Fruit fly (Drosophila melanogaster) whole organism, embryonic: ENCODE data around the gene Nlg4.

Source experiments
- Awh ChIP-seq: fragments of 200-800 bp; sonication (Bioruptor generic); IDR thresholded peaks from 2 replicates; pipeline ENCODE4, ENCODE4 v1.3.6; 2022; ENCODE audit warnings: missing biosample characterization, missing genetic modification characterization
- BEAF-32 ChIP-seq: fragments of 200-800 bp; sonication (Bioruptor generic); optimal IDR thresholded peaks from 3 replicates; lab custom pipeline; 2017; ENCODE audit warnings: missing biosample characterization, missing genetic modification characterization, mild to moderate bottlenecking, moderate library complexity, missing genetic modification reagents
- CG10147 ChIP-seq: fragments of 200-800 bp; sonication (Bioruptor generic); optimal IDR thresholded peaks from 2 replicates; lab custom pipeline; 2019; ENCODE audit warnings: missing biosample characterization, mild to moderate bottlenecking, missing genetic modification characterization, moderate library complexity
- CG12659 ChIP-seq: fragments of 200-800 bp; sonication (Bioruptor generic); optimal IDR thresholded peaks from 3 replicates; lab custom pipeline; 2017; ENCODE audit warnings: mild to moderate bottlenecking, missing biosample characterization, missing genetic modification reagents, missing genetic modification characterization
- CG12744 ChIP-seq: fragments of 200-800 bp; sonication (Bioruptor generic); optimal IDR thresholded peaks from 2 replicates; lab custom pipeline; 2016; ENCODE audit warnings: missing biosample characterization, missing genetic modification characterization
- CG14014 ChIP-seq: fragments of 200-800 bp; sonication (Bioruptor generic); IDR thresholded peaks from 2 replicates; pipeline ENCODE4 v1.3.6; 2022; ENCODE audit warnings: missing biosample characterization, missing genetic modification characterization
- CG14441 ChIP-seq: fragments of 200-800 bp; sonication (Bioruptor generic); IDR thresholded peaks from 2 replicates; pipeline ENCODE4 v1.3.6; 2022; ENCODE audit warnings: missing biosample characterization, missing genetic modification characterization
- CG14860 ChIP-seq: fragments of 200-800 bp; sonication (Bioruptor generic); IDR thresholded peaks from 3 replicates; pipeline ENCODE4 v1.3.6; 2022; ENCODE audit warnings: missing biosample characterization, missing genetic modification characterization; ENCODE audit not compliant: partially characterized antibody
- CG16779 ChIP-seq: fragments of 200-800 bp; sonication (Bioruptor generic); IDR thresholded peaks from 2 replicates; pipeline ENCODE4 v1.3.6; 2022; ENCODE audit warnings: missing biosample characterization, missing genetic modification characterization
- CG18262 ChIP-seq: fragments of 200-800 bp; optimal IDR thresholded peaks from 3 replicates; lab custom pipeline; 2019; ENCODE audit warnings: missing biosample characterization, mild to moderate bottlenecking, missing genetic modification characterization, moderate library complexity
- CG18619 ChIP-seq: fragments of 200-800 bp; sonication (Bioruptor generic); optimal IDR thresholded peaks from 3 replicates; lab custom pipeline; 2017; ENCODE audit warnings: missing biosample characterization, mild to moderate bottlenecking, missing genetic modification characterization
- CG2120 ChIP-seq: fragments of 200-800 bp; sonication (Bioruptor generic); optimal IDR thresholded peaks from 3 replicates; lab custom pipeline; 2016; ENCODE audit warnings: missing biosample characterization, missing genetic modification characterization
- CG2199 ChIP-seq: fragments of 200-800 bp; sonication (Bioruptor generic); IDR thresholded peaks from 3 replicates; pipeline ENCODE4 v1.3.6; 2022; ENCODE audit warnings: missing biosample characterization, missing genetic modification characterization
- CG3726 ChIP-seq: fragments of 200-800 bp; sonication (Bioruptor generic); IDR thresholded peaks from 3 replicates; pipeline ENCODE4, ENCODE4 v1.3.6; 2022; ENCODE audit warnings: missing biosample characterization, missing genetic modification characterization
- CG4424 ChIP-seq: fragments of 200-800 bp; sonication (Bioruptor generic); optimal IDR thresholded peaks from 3 replicates; lab custom pipeline; 2016; ENCODE audit warnings: missing biosample characterization, missing genetic modification characterization
- CG7271 ChIP-seq: fragments of 200-800 bp; sonication (Bioruptor generic); optimal IDR thresholded peaks from 2 replicates; lab custom pipeline; 2018; ENCODE audit warnings: missing biosample characterization, mild to moderate bottlenecking, missing genetic modification characterization, moderate library complexity
- CG8388 ChIP-seq: fragments of 200-800 bp; sonication (Bioruptor generic); optimal IDR thresholded peaks from 2 replicates; lab custom pipeline; 2019; ENCODE audit warnings: missing biosample characterization, mild to moderate bottlenecking, missing genetic modification characterization, moderate library complexity
- CG8944 ChIP-seq: fragments of 200-800 bp; sonication (Bioruptor generic); optimal IDR thresholded peaks from 3 replicates; lab custom pipeline; 2016; ENCODE audit warnings: missing biosample characterization, missing genetic modification characterization
- CrebB ChIP-seq: fragments of 200-800 bp; sonication (Bioruptor generic); optimal IDR thresholded peaks from 3 replicates; lab custom pipeline; 2018; ENCODE audit warnings: missing biosample characterization, mild to moderate bottlenecking, missing genetic modification characterization
- H15 ChIP-seq: fragments of 200-800 bp; sonication (Bioruptor generic); IDR thresholded peaks from 3 replicates; pipeline ENCODE4 v1.3.6; 2022; ENCODE audit warnings: missing biosample characterization, missing genetic modification characterization
- Hey ChIP-seq: fragments of 200-800 bp; sonication (Bioruptor generic); optimal IDR thresholded peaks from 3 replicates; lab custom pipeline; 2018; ENCODE audit warnings: missing biosample characterization, mild to moderate bottlenecking, missing genetic modification characterization
- Hr39 ChIP-seq: fragments of >200 bp; optimal IDR thresholded peaks from 2 replicates; lab custom pipeline; 2017
- Jarid2 ChIP-seq: fragments of 200-800 bp; sonication (Bioruptor generic); optimal IDR thresholded peaks from 3 replicates; lab custom pipeline; 2017; ENCODE audit warnings: mild to moderate bottlenecking, missing biosample characterization, missing genetic modification reagents, missing genetic modification characterization
- Lim3 ChIP-seq: fragments of 200-800 bp; sonication (Bioruptor generic); IDR thresholded peaks from 2 replicates; pipeline ENCODE4 v1.3.6; 2022; ENCODE audit warnings: missing biosample characterization, missing genetic modification characterization
- Meics ChIP-seq: fragments of 200-800 bp; sonication (Bioruptor generic); optimal IDR thresholded peaks from 2 replicates; lab custom pipeline; 2017; ENCODE audit warnings: missing biosample characterization, mild to moderate bottlenecking, missing genetic modification characterization
- Myb ChIP-seq: fragments of 200-800 bp; sonication (Bioruptor generic); optimal IDR thresholded peaks from 2 replicates; lab custom pipeline; 2016; ENCODE audit warnings: missing biosample characterization, missing genetic modification characterization
- PHDP ChIP-seq: fragments of 200-800 bp; sonication (Bioruptor generic); optimal IDR thresholded peaks from 3 replicates; lab custom pipeline; 2018; ENCODE audit warnings: missing biosample characterization, mild to moderate bottlenecking, missing genetic modification characterization, moderate library complexity
- Poxn ChIP-seq: fragments of 200-800 bp; sonication (Bioruptor generic); IDR thresholded peaks from 2 replicates; pipeline ENCODE4 v1.3.6; 2022; ENCODE audit warnings: missing biosample characterization, missing genetic modification characterization
- Sry-β ChIP-seq: fragments of 200-800 bp; sonication (Bioruptor generic); optimal IDR thresholded peaks from 2 replicates; lab custom pipeline; 2018; ENCODE audit warnings: missing biosample characterization, mild to moderate bottlenecking, missing genetic modification characterization, moderate library complexity
- Sry-δ ChIP-seq: fragments of 200-800 bp; sonication (Bioruptor generic); optimal IDR thresholded peaks from 2 replicates; lab custom pipeline; 2016; ENCODE audit warnings: missing biosample characterization, missing genetic modification characterization
- al ChIP-seq: fragments of 200-800 bp; sonication (Bioruptor generic); IDR thresholded peaks from 2 replicates; pipeline ENCODE4 v1.3.6; 2022; ENCODE audit warnings: missing biosample characterization, missing genetic modification characterization
- ato ChIP-seq: fragments of 200-800 bp; sonication (Bioruptor generic); IDR thresholded peaks from 2 replicates; pipeline ENCODE4 v1.3.6; 2022; ENCODE audit warnings: missing biosample characterization, missing genetic modification characterization; ENCODE audit not compliant: partially characterized antibody
- bigmax ChIP-seq: fragments of 200-800 bp; sonication (Bioruptor generic); optimal IDR thresholded peaks from 2 replicates; lab custom pipeline; 2018; ENCODE audit warnings: missing biosample characterization, mild to moderate bottlenecking, missing genetic modification characterization
- chn ChIP-seq: fragments of 200-800 bp; sonication (Bioruptor generic); optimal IDR thresholded peaks from 2 replicates; lab custom pipeline; 2016; ENCODE audit warnings: missing biosample characterization, missing genetic modification characterization
- ci ChIP-seq: fragments of 200-800 bp; sonication (Bioruptor generic); IDR thresholded peaks from 3 replicates; pipeline ENCODE4 v1.3.6; 2022; ENCODE audit warnings: missing biosample characterization, missing genetic modification characterization
- corto ChIP-seq: fragments of 200-800 bp; sonication (Bioruptor generic); optimal IDR thresholded peaks from 2 replicates; lab custom pipeline; 2016; ENCODE audit warnings: missing biosample characterization, mild to moderate bottlenecking, missing genetic modification characterization, moderate library complexity
- gfzf ChIP-seq: fragments of 200-800 bp; sonication (Bioruptor generic); optimal IDR thresholded peaks from 2 replicates; lab custom pipeline; 2016; ENCODE audit warnings: missing biosample characterization, mild to moderate bottlenecking, missing genetic modification characterization, moderate library complexity
- ind ChIP-seq: fragments of 200-800 bp; sonication (Bioruptor generic); optimal IDR thresholded peaks from 3 replicates; lab custom pipeline; 2016; ENCODE audit warnings: missing biosample characterization, missing genetic modification characterization
- lmd ChIP-seq: fragments of 200-800 bp; sonication (Bioruptor generic); IDR thresholded peaks from 2 replicates; pipeline ENCODE4 v1.3.6; 2022; ENCODE audit warnings: missing biosample characterization, missing genetic modification characterization
- lola ChIP-seq, 3 experiments: fragments of >200 bp in 2 of 3; fragments of 200-800 bp in 1 of 3; sonication (Bioruptor generic) in 1 of 3; optimal IDR thresholded peaks; 2 replicates each; lab custom pipeline; 2017 to 2019; ENCODE audit warnings: missing biosample characterization in 3 of 3, missing genetic modification characterization in 3 of 3, mild to moderate bottlenecking in 1 of 3, moderate library complexity in 1 of 3
- nau ChIP-seq: fragments of 200-800 bp; sonication (Bioruptor generic); optimal IDR thresholded peaks from 3 replicates; lab custom pipeline; 2017; ENCODE audit warnings: missing biosample characterization, mild to moderate bottlenecking, missing genetic modification characterization, missing genetic modification reagents
- pho ChIP-seq: fragments of 200-800 bp; sonication (Bioruptor generic); optimal IDR thresholded peaks from 2 replicates; lab custom pipeline; 2016; ENCODE audit warnings: missing biosample characterization, missing genetic modification characterization
- prd ChIP-seq, 3 experiments: fragments of >200 bp in 2 of 3; fragments of 200-800 bp in 1 of 3; sonication (Bioruptor generic) in 1 of 3; optimal IDR thresholded peaks in 2 of 3; IDR thresholded peaks in 1 of 3; 2 replicates in 2 of 3; 3 replicates in 1 of 3; pipeline versions ENCODE4 v1.3.6 to Lab custom; 2017 to 2022; ENCODE audit warnings: missing biosample characterization in 1 of 3, missing genetic modification characterization in 1 of 3
- repo ChIP-seq: fragments of 200-800 bp; sonication (Bioruptor generic); optimal IDR thresholded peaks from 2 replicates; lab custom pipeline; 2016; ENCODE audit warnings: missing biosample characterization, missing genetic modification characterization
- sisA ChIP-seq: fragments of 200-800 bp; sonication (Bioruptor generic); IDR thresholded peaks from 2 replicates; pipeline ENCODE4 v1.3.6; 2022; ENCODE audit warnings: missing biosample characterization, missing genetic modification characterization
- sr ChIP-seq: fragments of 200-800 bp; sonication (Bioruptor generic); IDR thresholded peaks from 3 replicates; pipeline ENCODE4 v1.3.6; 2022; ENCODE audit warnings: missing biosample characterization, missing genetic modification characterization
- tin ChIP-seq: fragments of 200-800 bp; sonication (Bioruptor generic); optimal IDR thresholded peaks from 3 replicates; lab custom pipeline; 2016; ENCODE audit warnings: missing biosample characterization, missing genetic modification characterization
- toy ChIP-seq: fragments of 200-800 bp; sonication (Bioruptor generic); IDR thresholded peaks from 2 replicates; pipeline ENCODE4 v1.3.6; 2022; ENCODE audit warnings: missing biosample characterization, missing genetic modification characterization
- ttk ChIP-seq: fragments of 200-800 bp; sonication (Bioruptor generic); IDR thresholded peaks from 2 replicates; pipeline ENCODE4 v2.1.2; 2022; ENCODE audit warnings: missing biosample characterization, missing genetic modification characterization
- wdn ChIP-seq: fragments of 200-800 bp; sonication (Bioruptor generic); IDR thresholded peaks from 2 replicates; pipeline ENCODE4 v1.3.6; 2022; ENCODE audit warnings: missing biosample characterization, missing genetic modification characterization
- zen ChIP-seq: fragments of 200-800 bp; sonication (Bioruptor generic); optimal IDR thresholded peaks from 3 replicates; lab custom pipeline; 2018; ENCODE audit warnings: missing biosample characterization, mild to moderate bottlenecking, missing genetic modification characterization, moderate library complexity

Gene Nlg4

dm6 chr3R:20265239-20265846 lies 60.7 kb downstream of the Nlg4 start (continued):
- TF ChIP-seq PHDP, result no peak
- no peak for TF ChIP-seq CG14860 (GFP tag; lab: Robert Waterston, UW)
- no peak for TF ChIP-seq CrebB (tag; lab: Kevin White, UChicago)
- TF ChIP-seq Meics (GFP tag; lab: Kevin White, UChicago), result no peak
- TF ChIP-seq CG10147 (GFP tag; lab: Kevin White, UChicago), result peak; percentile 11
- TF ChIP-seq Sry-δ (GFP tag; lab: Kevin White, UChicago), result no peak
- no peak for TF ChIP-seq CG8944 (GFP tag; lab: Kevin White, UChicago)
- TF ChIP-seq BEAF-32 (GFP tag; lab: Kevin White, UChicago), result no peak
- no peak for TF ChIP-seq ci (GFP tag; lab: Robert Waterston, UW)
- no peak for TF ChIP-seq CG14014 (GFP tag; lab: Robert Waterston, UW)
- no peak for TF ChIP-seq Lim3
- no peak for TF ChIP-seq Myb
- TF ChIP-seq corto (GFP tag; lab: Kevin White, UChicago), result no peak
- peak; percentile 16 for TF ChIP-seq CG2120
- no peak for TF ChIP-seq tin (GFP tag; lab: Kevin White, UChicago)
- no peak for TF ChIP-seq CG2199 (GFP tag; lab: Robert Waterston, UW)
- no peak for TF ChIP-seq bigmax (GFP tag; lab: Kevin White, UChicago)
- no peak for TF ChIP-seq ato (GFP tag; lab: Robert Waterston, UW)
- no peak for TF ChIP-seq CG12744 (GFP tag; lab: Kevin White, UChicago)
- no peak for TF ChIP-seq ttk (GFP tag; lab: Robert Waterston, UW)
- TF ChIP-seq CG16779 (GFP tag; lab: Robert Waterston, UW), result no peak
- TF ChIP-seq CG8388 (GFP tag; lab: Kevin White, UChicago), result no peak
- no peak for TF ChIP-seq al (GFP tag; lab: Robert Waterston, UW)
- no peak for TF ChIP-seq sisA (GFP tag; lab: Robert Waterston, UW)
- no peak for TF ChIP-seq zen
- no peak for TF ChIP-seq CG4424
- TF ChIP-seq lmd (GFP tag; lab: Robert Waterston, UW), result peak; percentile 12; the same call in 1 of the 2 replicates
- no peak for TF ChIP-seq Poxn (GFP tag; lab: Robert Waterston, UW)
- TF ChIP-seq repo, result no peak
- no peak for TF ChIP-seq chn
- no peak for TF ChIP-seq ind (GFP tag; lab: Kevin White, UChicago)
- no peak for TF ChIP-seq wdn
- TF ChIP-seq lola (GFP tag; optimal IDR thresholded peaks at IDR 0.05; lab: Kevin White, UChicago), result no peak
- no peak for TF ChIP-seq CG18262 (tag; lab: Kevin White, UChicago)
- no peak for TF ChIP-seq H15 (GFP tag; lab: Robert Waterston, UW)
- TF ChIP-seq CG14441 (GFP tag; lab: Robert Waterston, UW), result no peak
- TF ChIP-seq Hr39 (lab: Kevin White, UChicago), result no peak
- TF ChIP-seq gfzf (GFP tag; lab: Kevin White, UChicago), result no peak
- TF ChIP-seq prd (optimal IDR thresholded peaks at IDR 0.05; lab: Kevin White, UChicago), result no peak
- no peak for TF ChIP-seq prd (GFP tag; IDR thresholded peaks at IDR 0.05; lab: Robert Waterston, UW)
- TF ChIP-seq sr (GFP tag; lab: Robert Waterston, UW), result no peak
- TF ChIP-seq Jarid2 (GFP tag; lab: Kevin White, UChicago), result no peak
- TF ChIP-seq Awh (GFP tag; lab: Robert Waterston, UW), result no peak
- no peak for TF ChIP-seq nau (GFP tag; lab: Kevin White, UChicago)
- TF ChIP-seq Hey, result no peak
- TF ChIP-seq Sry-β (GFP tag; lab: Kevin White, UChicago), result no peak
- no peak for TF ChIP-seq toy
- TF ChIP-seq CG7271 (tag; lab: Kevin White, UChicago), result no peak
- peak; percentile 12 for TF ChIP-seq CG18619 (GFP tag; lab: Kevin White, UChicago)
- TF ChIP-seq pho (GFP tag; lab: Kevin White, UChicago), result no peak
- no peak for TF ChIP-seq CG3726 (GFP tag; lab: Robert Waterston, UW)
- TF ChIP-seq CG12659 (GFP tag; lab: Kevin White, UChicago), result peak; percentile 20
